Fruit fly (Drosophila melanogaster) whole organism, embryonic: ENCODE results near the gene ZnT63C.

Experiments
- CG10147 ChIP-seq: fragments of 200-800 bp; sonication (Bioruptor generic); optimal IDR thresholded peaks from 2 replicates; lab custom pipeline; 2019; ENCODE audit warnings: missing biosample characterization, mild to moderate bottlenecking, missing genetic modification characterization, moderate library complexity
- CG13624 ChIP-seq: fragments of 200-800 bp; sonication (Bioruptor generic); optimal IDR thresholded peaks from 2 replicates; lab custom pipeline; 2016; ENCODE audit warnings: missing biosample characterization, missing genetic modification characterization
- CG14014 ChIP-seq: fragments of 200-800 bp; sonication (Bioruptor generic); IDR thresholded peaks from 2 replicates; pipeline ENCODE4 v1.3.6; 2022; ENCODE audit warnings: missing biosample characterization, missing genetic modification characterization
- CG14710 ChIP-seq: fragments of 200-800 bp; sonication (Bioruptor generic); optimal IDR thresholded peaks from 3 replicates; lab custom pipeline; 2019; ENCODE audit warnings: missing biosample characterization, mild to moderate bottlenecking, missing genetic modification characterization, moderate library complexity
- CG15479 ChIP-seq: fragments of 200-800 bp; sonication (Bioruptor generic); optimal IDR thresholded peaks from 3 replicates; lab custom pipeline; 2019; ENCODE audit warnings: missing biosample characterization, mild to moderate bottlenecking, missing genetic modification characterization, moderate library complexity
- CG1603 ChIP-seq: fragments of 200-800 bp; sonication (Bioruptor generic); optimal IDR thresholded peaks from 2 replicates; lab custom pipeline; 2019; ENCODE audit warnings: missing biosample characterization, mild to moderate bottlenecking, missing genetic modification characterization, moderate library complexity
- CG2199 ChIP-seq: fragments of 200-800 bp; sonication (Bioruptor generic); IDR thresholded peaks from 3 replicates; pipeline ENCODE4 v1.3.6; 2022; ENCODE audit warnings: missing biosample characterization, missing genetic modification characterization
- CG31224 ChIP-seq: fragments of 200-800 bp; sonication (Bioruptor generic); IDR thresholded peaks from 2 replicates; pipeline ENCODE4 v1.3.6; 2022; ENCODE audit warnings: missing biosample characterization, missing genetic modification characterization
- CG34224 ChIP-seq: fragments of 200-800 bp; sonication (Bioruptor generic); IDR thresholded peaks from 3 replicates; pipeline ENCODE4 v1.3.6; 2022; ENCODE audit warnings: missing biosample characterization, missing genetic modification characterization; ENCODE audit not compliant: partially characterized antibody
- CG34422 ChIP-seq: fragments of 200-800 bp; sonication (Bioruptor generic); IDR thresholded peaks from 3 replicates; pipeline ENCODE4 v1.3.6; 2022; ENCODE audit warnings: missing biosample characterization, missing genetic modification characterization
- CG42726 ChIP-seq: fragments of 200-800 bp; sonication (Bioruptor generic); IDR thresholded peaks from 2 replicates; pipeline ENCODE4 v1.3.6; 2022; ENCODE audit warnings: missing biosample characterization, missing genetic modification characterization; ENCODE audit not compliant: partially characterized antibody
- CG4360 ChIP-seq: fragments of 200-800 bp; sonication (Bioruptor generic); IDR thresholded peaks from 2 replicates; pipeline ENCODE4 v1.3.6; 2022; ENCODE audit warnings: missing biosample characterization, missing genetic modification characterization
- CG4424 ChIP-seq: fragments of 200-800 bp; sonication (Bioruptor generic); optimal IDR thresholded peaks from 3 replicates; lab custom pipeline; 2016; ENCODE audit warnings: missing biosample characterization, missing genetic modification characterization
- CG6254 ChIP-seq: fragments of 200-800 bp; sonication (Bioruptor generic); optimal IDR thresholded peaks from 3 replicates; lab custom pipeline; 2017; ENCODE audit warnings: mild to moderate bottlenecking, missing biosample characterization, missing genetic modification reagents, missing genetic modification characterization
- CG6689 ChIP-seq: fragments of 200-800 bp; sonication (Bioruptor generic); IDR thresholded peaks from 2 replicates; pipeline ENCODE4 v1.3.6; 2022; ENCODE audit warnings: missing biosample characterization, missing genetic modification characterization
- D ChIP-seq, 2 experiments: fragments of 200-800 bp in 1 of 2; fragments of >200 bp in 1 of 2; sonication (Bioruptor generic) in 1 of 2; optimal IDR thresholded peaks; 2 replicates in 1 of 2; 3 replicates in 1 of 2; lab custom pipeline; 2017; ENCODE audit warnings: mild to moderate bottlenecking in 1 of 2, missing biosample characterization in 1 of 2, missing genetic modification characterization in 1 of 2, missing genetic modification reagents in 1 of 2
- Eip74EF ChIP-seq, 2 experiments: fragments of 200-800 bp in 1 of 2; fragments of >200 bp in 1 of 2; sonication (Bioruptor generic) in 1 of 2; optimal IDR thresholded peaks; 2 replicates each; lab custom pipeline; 2017 to 2019; ENCODE audit warnings: missing biosample characterization in 2 of 2, missing genetic modification characterization in 2 of 2, mild to moderate bottlenecking in 1 of 2, moderate library complexity in 1 of 2
- Elba2 ChIP-seq: fragments of 200-800 bp; sonication (Bioruptor generic); optimal IDR thresholded peaks from 3 replicates; lab custom pipeline; 2016; ENCODE audit warnings: missing biosample characterization, missing genetic modification characterization
- H15 ChIP-seq: fragments of 200-800 bp; sonication (Bioruptor generic); IDR thresholded peaks from 3 replicates; pipeline ENCODE4 v1.3.6; 2022; ENCODE audit warnings: missing biosample characterization, missing genetic modification characterization
- Hsf ChIP-seq: fragments of 200-800 bp; sonication (Bioruptor generic); optimal IDR thresholded peaks from 3 replicates; lab custom pipeline; 2016; ENCODE audit warnings: missing biosample characterization, missing genetic modification characterization
- Sox102F ChIP-seq: fragments of 200-800 bp; sonication (Bioruptor generic); optimal IDR thresholded peaks from 2 replicates; lab custom pipeline; 2018; ENCODE audit warnings: missing biosample characterization, mild to moderate bottlenecking, missing genetic modification characterization, moderate library complexity
- Ssrp ChIP-seq: fragments of 200-800 bp; sonication (Bioruptor generic); optimal IDR thresholded peaks from 2 replicates; lab custom pipeline; 2018; ENCODE audit warnings: missing biosample characterization, mild to moderate bottlenecking, missing genetic modification characterization, moderate library complexity
- ase ChIP-seq: fragments of 200-800 bp; sonication (Bioruptor generic); IDR thresholded peaks from 3 replicates; pipeline ENCODE4 v1.3.6; 2022; ENCODE audit warnings: missing biosample characterization, missing genetic modification characterization
- bsh ChIP-seq, 2 experiments: fragments of 200-800 bp; sonication (Bioruptor generic); optimal IDR thresholded peaks; 2 replicates each; lab custom pipeline; 2017 to 2018; ENCODE audit warnings: mild to moderate bottlenecking in 2 of 2, missing biosample characterization in 2 of 2, missing genetic modification characterization in 2 of 2, moderate library complexity in 1 of 2
- cad ChIP-seq: fragments of >200 bp; optimal IDR thresholded peaks from 2 replicates; lab custom pipeline; 2017; ENCODE audit warnings: missing biosample characterization, missing genetic modification characterization
- chinmo ChIP-seq: fragments of 200-800 bp; sonication (Bioruptor generic); IDR thresholded peaks from 4 replicates; pipeline ENCODE4 v1.3.6; 2022; ENCODE audit warnings: missing biosample characterization, missing genetic modification characterization; ENCODE audit not compliant: partially characterized antibody
- chm ChIP-seq: fragments of 200-800 bp; sonication (Bioruptor generic); IDR thresholded peaks from 2 replicates; pipeline ENCODE4 v1.3.6; 2022; ENCODE audit warnings: missing biosample characterization, missing genetic modification characterization
- croc ChIP-seq: fragments of 200-800 bp; sonication (Bioruptor generic); conservative IDR thresholded peaks from 3 replicates; pipeline ENCODE4 v1.3.6; 2022; ENCODE audit warnings: missing biosample characterization, missing genetic modification characterization
- gce ChIP-seq: fragments of 200-800 bp; sonication (Bioruptor generic); IDR thresholded peaks from 3 replicates; pipeline ENCODE4 v1.3.6; 2022; ENCODE audit warnings: missing biosample characterization, missing genetic modification characterization
- grn ChIP-seq: fragments of 200-800 bp; sonication (Bioruptor generic); optimal IDR thresholded peaks from 3 replicates; lab custom pipeline; 2017; ENCODE audit warnings: missing biosample characterization, missing genetic modification characterization
- gro ChIP-seq: fragments of 200-800 bp; sonication (Bioruptor generic); optimal IDR thresholded peaks from 2 replicates; lab custom pipeline; 2016; ENCODE audit warnings: missing biosample characterization, missing genetic modification characterization
- hb ChIP-seq: fragments of 200-800 bp; sonication (Bioruptor generic); IDR thresholded peaks from 3 replicates; pipeline ENCODE4 v1.3.6; 2022; ENCODE audit warnings: missing biosample characterization, missing genetic modification characterization; ENCODE audit not compliant: partially characterized antibody
- jumu ChIP-seq: fragments of 200-800 bp; sonication (Bioruptor generic); optimal IDR thresholded peaks from 3 replicates; lab custom pipeline; 2016; ENCODE audit warnings: missing biosample characterization, missing genetic modification characterization
- klu ChIP-seq: fragments of 200-800 bp; sonication (Bioruptor generic); IDR thresholded peaks from 2 replicates; pipeline ENCODE4 v1.3.6; 2022; ENCODE audit warnings: missing biosample characterization, missing genetic modification characterization
- lilli ChIP-seq: fragments of 200-800 bp; sonication (Bioruptor generic); optimal IDR thresholded peaks from 3 replicates; lab custom pipeline; 2016; ENCODE audit warnings: missing biosample characterization, missing genetic modification characterization
- lola ChIP-seq, 3 experiments: fragments of >200 bp in 2 of 3; fragments of 200-800 bp in 1 of 3; sonication (Bioruptor generic) in 1 of 3; optimal IDR thresholded peaks; 2 replicates each; lab custom pipeline; 2017 to 2019; ENCODE audit warnings: missing biosample characterization in 3 of 3, missing genetic modification characterization in 3 of 3, mild to moderate bottlenecking in 1 of 3, moderate library complexity in 1 of 3
- nom ChIP-seq: fragments of 200-800 bp; sonication (Bioruptor generic); optimal IDR thresholded peaks from 2 replicates; lab custom pipeline; 2017; ENCODE audit warnings: missing biosample characterization, missing genetic modification characterization, mild to moderate bottlenecking, moderate library complexity, missing genetic modification reagents
- pho ChIP-seq: fragments of 200-800 bp; sonication (Bioruptor generic); optimal IDR thresholded peaks from 2 replicates; lab custom pipeline; 2016; ENCODE audit warnings: missing biosample characterization, missing genetic modification characterization
- sd ChIP-seq: fragments of 200-800 bp; sonication (Bioruptor generic); optimal IDR thresholded peaks from 3 replicates; lab custom pipeline; 2018; ENCODE audit warnings: missing biosample characterization, mild to moderate bottlenecking, missing genetic modification characterization, moderate library complexity
- sens ChIP-seq: fragments of 200-800 bp; sonication (Bioruptor generic); peaks from one replicate; lab custom pipeline; 2016; ENCODE audit warnings: missing biosample characterization, missing genetic modification characterization
- sug ChIP-seq: fragments of 200-800 bp; optimal IDR thresholded peaks from 2 replicates; lab custom pipeline; 2019; ENCODE audit warnings: missing biosample characterization, mild to moderate bottlenecking, missing genetic modification characterization, moderate library complexity
- tna ChIP-seq: fragments of 200-800 bp; sonication (Bioruptor generic); IDR thresholded peaks from 2 replicates; pipeline ENCODE4 v1.3.6; 2022; ENCODE audit warnings: missing biosample characterization, missing genetic modification characterization; ENCODE audit not compliant: partially characterized antibody
- vnd ChIP-seq: fragments of 200-800 bp; sonication (Bioruptor generic); IDR thresholded peaks from 3 replicates; pipeline ENCODE4 v1.3.6; 2022; ENCODE audit warnings: missing biosample characterization, missing genetic modification characterization; ENCODE audit not compliant: partially characterized antibody
- zen ChIP-seq: fragments of 200-800 bp; sonication (Bioruptor generic); optimal IDR thresholded peaks from 3 replicates; lab custom pipeline; 2018; ENCODE audit warnings: missing biosample characterization, mild to moderate bottlenecking, missing genetic modification characterization, moderate library complexity

Gene ZnT63C

dm6 chr3L:3338028-3338855 is 34.7 kb downstream of the ZnT63C start (continued):
- TF ChIP-seq pho (no peak), vnd (GFP tag; lab: Robert Waterston, UW) (no peak), CG13624 (GFP tag; lab: Kevin White, UChicago) (no peak), lilli (GFP tag; lab: Kevin White, UChicago) (no peak), CG34422 (GFP tag; lab: Robert Waterston, UW) (0 out of 3 replicates have a peak, but pooled peaks have one; percentile 26), sd (tag; lab: Kevin White, UChicago) (peak; percentile 97), nom (GFP tag; lab: Kevin White, UChicago) (peak; percentile 31), CG42726 (GFP tag; lab: Robert Waterston, UW) (0 out of 2 replicates have a peak, but pooled peaks have one; percentile 19), CG14014 (GFP tag; lab: Robert Waterston, UW) (no peak), tna (GFP tag; lab: Robert Waterston, UW) (peak; percentile 15; the same call in 1 of the 2 replicates), chinmo (GFP tag; lab: Robert Waterston, UW) (peak; percentile 77; the same call in 2 of the 4 replicates), CG10147 (no peak), gro (GFP tag; lab: Kevin White, UChicago) (no peak), jumu (GFP tag; lab: Kevin White, UChicago) (no peak), sug (tag; lab: Kevin White, UChicago) (no peak), CG4360 (GFP tag; lab: Robert Waterston, UW) (peak; percentile 19; the same call in 1 of the 2 replicates), chm (peak; percentile 38; the same call in 1 of the 2 replicates)

- TF ChIP-seq bsh (GFP tag; optimal IDR thresholded peaks at IDR 0.05; lab: Kevin White, UChicago) (peak; percentile 54 to 60), Eip74EF (GFP tag; optimal IDR thresholded peaks at IDR 0.05; lab: Kevin White, UChicago) (no peak), zen (peak; percentile 47), CG4424 (GFP tag; lab: Kevin White, UChicago) (peak; percentile 7), CG34224 (no peak), cad (GFP tag; lab: Kevin White, UChicago) (peak; percentile 48), CG14710 (tag; lab: Kevin White, UChicago) (peak; percentile 28), CG6689 (GFP tag; lab: Robert Waterston, UW) (0 out of 2 replicates have a peak, but pooled peaks have one; percentile 18), H15 (GFP tag; lab: Robert Waterston, UW) (no peak), CG31224 (GFP tag; lab: Robert Waterston, UW) (no peak), gce (GFP tag; lab: Robert Waterston, UW) (no peak), Hsf (GFP tag; lab: Kevin White, UChicago) (no peak), D (optimal IDR thresholded peaks at IDR 0.05; lab: Kevin White, UChicago) (no peak), D (GFP tag; optimal IDR thresholded peaks at IDR 0.05; lab: Kevin White, UChicago) (peak; percentile 17), Ssrp (peak; percentile 39), lola (GFP tag; optimal IDR thresholded peaks at IDR 0.05; lab: Kevin White, UChicago) (peak in 1 of 3 experiments; percentile 13), sens (GFP tag; lab: Kevin White, UChicago) (peak; percentile 71), CG15479 (GFP tag; lab: Kevin White, UChicago) (peak; percentile 19), klu (no peak), grn (GFP tag; lab: Kevin White, UChicago) (no peak), Sox102F (peak; percentile 9), ase (GFP tag; lab: Robert Waterston, UW) (0 out of 3 replicates have a peak, but pooled peaks have one; percentile 24), CG6254 (peak; percentile 27), CG2199 (GFP tag; lab: Robert Waterston, UW) (0 out of 3 replicates have a peak, but pooled peaks have one; percentile 41), hb (GFP tag; lab: Robert Waterston, UW) (no peak), nom (GFP tag; lab: Kevin White, UChicago) (peak; percentile 16), Elba2 (GFP tag; lab: Kevin White, UChicago) (peak; percentile 91), croc (GFP tag; lab: Robert Waterston, UW) (peak; percentile 23; the same call in 1 of the 3 replicates), CG1603 (peak; percentile 16)
Measured at dm6 chr3L:3338882-3339590, 35.5 kb downstream of the ZnT63C start.
